Fruit fly (Drosophila melanogaster) whole organism, prepupa: ENCODE data around the gene CG18259.

Source experiments
- CG10631 ChIP-seq: fragments of 200-800 bp; sonication (Bioruptor generic); optimal IDR thresholded peaks from 2 replicates; lab custom pipeline; 2016; ENCODE audit warnings: missing biosample characterization, missing genetic modification characterization
- CG10669 ChIP-seq: fragments of 200-800 bp; sonication (Bioruptor generic); optimal IDR thresholded peaks from 3 replicates; lab custom pipeline; 2018; ENCODE audit warnings: missing biosample characterization, mild to moderate bottlenecking, missing genetic modification characterization, moderate library complexity
- CG11294 ChIP-seq: fragments of 200-800 bp; sonication (Bioruptor generic); IDR thresholded peaks from 2 replicates; pipeline ENCODE4 v1.3.6; 2022; ENCODE audit warnings: missing biosample characterization, missing genetic modification characterization
- CG11762 ChIP-seq: fragments of 200-800 bp; sonication (Bioruptor generic); optimal IDR thresholded peaks from 3 replicates; lab custom pipeline; 2016; ENCODE audit warnings: missing biosample characterization, missing genetic modification characterization; ENCODE audit not compliant: insufficient read depth
- CG15336 ChIP-seq: fragments of 200-800 bp; sonication (Bioruptor generic); IDR thresholded peaks from 2 replicates; pipeline ENCODE4 v1.3.6; 2022; ENCODE audit warnings: missing biosample characterization, missing genetic modification characterization
- CG1621 ChIP-seq: fragments of 200-800 bp; sonication (Bioruptor generic); optimal IDR thresholded peaks from 3 replicates; lab custom pipeline; 2018; ENCODE audit warnings: missing biosample characterization, mild to moderate bottlenecking, missing genetic modification characterization
- CG16779 ChIP-seq: fragments of 200-800 bp; sonication (Bioruptor generic); optimal IDR thresholded peaks from 3 replicates; lab custom pipeline; 2017; ENCODE audit warnings: missing biosample characterization, mild to moderate bottlenecking, missing genetic modification characterization
- CG3032 ChIP-seq: fragments of 200-800 bp; optimal IDR thresholded peaks from 2 replicates; lab custom pipeline; 2019; ENCODE audit warnings: missing biosample characterization, mild to moderate bottlenecking, missing genetic modification characterization, moderate library complexity
- CG32006 ChIP-seq: fragments of 200-800 bp; sonication (Bioruptor generic); optimal IDR thresholded peaks from 3 replicates; lab custom pipeline; 2017; ENCODE audit warnings: missing biosample characterization, mild to moderate bottlenecking, missing genetic modification characterization
- CG34406 ChIP-seq: fragments of 200-800 bp; sonication (Bioruptor generic); optimal IDR thresholded peaks from 3 replicates; lab custom pipeline; 2016; ENCODE audit warnings: missing biosample characterization, missing genetic modification characterization
- CG4318 ChIP-seq: fragments of 200-800 bp; sonication (Bioruptor generic); optimal IDR thresholded peaks from 3 replicates; lab custom pipeline; 2017; ENCODE audit warnings: missing biosample characterization, mild to moderate bottlenecking, missing genetic modification characterization
- CG6163 ChIP-seq: fragments of 200-800 bp; sonication (Bioruptor generic); IDR thresholded peaks from 3 replicates; pipeline ENCODE4 v1.3.6; 2022; ENCODE audit warnings: missing biosample characterization, missing genetic modification characterization
- CG6276 ChIP-seq: fragments of 200-800 bp; sonication (Bioruptor generic); optimal IDR thresholded peaks from 2 replicates; lab custom pipeline; 2017; ENCODE audit warnings: missing biosample characterization, mild to moderate bottlenecking, missing genetic modification characterization
- CG6808 ChIP-seq: fragments of 200-800 bp; sonication (Bioruptor generic); optimal IDR thresholded peaks from 3 replicates; lab custom pipeline; 2017; ENCODE audit warnings: missing biosample characterization, missing genetic modification characterization, mild to moderate bottlenecking, moderate library complexity, missing genetic modification reagents
- CG6854 ChIP-seq: fragments of 200-800 bp; sonication (Bioruptor generic); optimal IDR thresholded peaks from 2 replicates; lab custom pipeline; 2017; ENCODE audit warnings: missing biosample characterization, mild to moderate bottlenecking, missing genetic modification characterization
- CG8119 ChIP-seq: fragments of 200-800 bp; sonication (Bioruptor generic); IDR thresholded peaks from 3 replicates; pipeline ENCODE4 v1.3.6; 2022; ENCODE audit warnings: missing biosample characterization, missing genetic modification characterization
- CG8319 ChIP-seq: fragments of 200-800 bp; sonication (Bioruptor generic); optimal IDR thresholded peaks from 3 replicates; lab custom pipeline; 2016; ENCODE audit warnings: missing biosample characterization, missing genetic modification characterization
- CG8632 ChIP-seq: fragments of 200-800 bp; sonication (Bioruptor generic); optimal IDR thresholded peaks from 3 replicates; lab custom pipeline; 2016; ENCODE audit warnings: missing biosample characterization, missing genetic modification characterization
- Eip75B ChIP-seq: fragments of 200-800 bp; sonication (Bioruptor generic); optimal IDR thresholded peaks from 3 replicates; lab custom pipeline; 2016; ENCODE audit warnings: missing biosample characterization, missing genetic modification characterization
- Eip78C ChIP-seq: fragments of 200-800 bp; sonication (Bioruptor generic); peaks from one replicate; lab custom pipeline; 2016; ENCODE audit warnings: missing biosample characterization, missing genetic modification characterization
- Ets21C ChIP-seq: fragments of 200-800 bp; sonication (Bioruptor generic); optimal IDR thresholded peaks from 3 replicates; lab custom pipeline; 2016; ENCODE audit warnings: missing biosample characterization, missing genetic modification characterization
- Ets96B ChIP-seq: fragments of 200-800 bp; optimal IDR thresholded peaks from 2 replicates; lab custom pipeline; 2019; ENCODE audit warnings: missing biosample characterization, mild to moderate bottlenecking, missing genetic modification characterization, moderate library complexity
- Gug ChIP-seq: fragments of 200-800 bp; sonication (Bioruptor generic); IDR thresholded peaks from 2 replicates; pipeline ENCODE4 v1.3.6; 2022; ENCODE audit warnings: missing biosample characterization, missing genetic modification characterization
- Hr38 ChIP-seq: sonication (Bioruptor generic); optimal IDR thresholded peaks from 2 replicates; lab custom pipeline; 2016; ENCODE audit warnings: missing biosample characterization, missing genetic modification characterization
- Hr39 ChIP-seq: fragments of 200-800 bp; sonication (Bioruptor generic); optimal IDR thresholded peaks from 2 replicates; lab custom pipeline; 2016; ENCODE audit warnings: missing biosample characterization, missing genetic modification characterization
- Hr4 ChIP-seq: fragments of 200-800 bp; sonication (Bioruptor generic); optimal IDR thresholded peaks from 3 replicates; lab custom pipeline; 2016; ENCODE audit warnings: missing biosample characterization, missing genetic modification characterization
- Lpt ChIP-seq: fragments of 200-800 bp; sonication (Bioruptor generic); optimal IDR thresholded peaks from 3 replicates; lab custom pipeline; 2016; ENCODE audit warnings: missing biosample characterization, missing genetic modification characterization
- Smox ChIP-seq: fragments of 200-800 bp; sonication (Bioruptor generic); optimal IDR thresholded peaks from 3 replicates; lab custom pipeline; 2016; ENCODE audit warnings: missing biosample characterization, missing genetic modification characterization
- Sox102F ChIP-seq: fragments of 200-800 bp; sonication (Bioruptor generic); optimal IDR thresholded peaks from 2 replicates; lab custom pipeline; 2016; ENCODE audit warnings: missing biosample characterization, mild to moderate bottlenecking, missing genetic modification characterization
- Sox14 ChIP-seq: fragments of 200-800 bp; sonication (Bioruptor generic); optimal IDR thresholded peaks from 3 replicates; lab custom pipeline; 2016; ENCODE audit warnings: missing biosample characterization, missing genetic modification characterization
- Sox15 ChIP-seq: fragments of 200-800 bp; sonication (Bioruptor generic); optimal IDR thresholded peaks from 3 replicates; lab custom pipeline; 2016; ENCODE audit warnings: missing biosample characterization, missing genetic modification characterization
- achi ChIP-seq: fragments of 200-800 bp; sonication (Bioruptor generic); optimal IDR thresholded peaks from 3 replicates; lab custom pipeline; 2016; ENCODE audit warnings: missing biosample characterization, missing genetic modification characterization
- acj6 ChIP-seq: fragments of 200-800 bp; sonication (Bioruptor generic); optimal IDR thresholded peaks from 3 replicates; lab custom pipeline; 2016; ENCODE audit warnings: missing biosample characterization, missing genetic modification characterization
- cyc ChIP-seq: fragments of 200-800 bp; sonication (Bioruptor generic); optimal IDR thresholded peaks from 3 replicates; lab custom pipeline; 2016; ENCODE audit warnings: missing biosample characterization, missing genetic modification characterization
- dac ChIP-seq: fragments of 200-800 bp; sonication (Bioruptor generic); optimal IDR thresholded peaks from 2 replicates; lab custom pipeline; 2017; ENCODE audit warnings: missing biosample characterization, mild to moderate bottlenecking, missing genetic modification characterization
- eg ChIP-seq: fragments of 200-800 bp; sonication (Bioruptor generic); IDR thresholded peaks from 3 replicates; pipeline ENCODE4 v1.3.6; 2022; ENCODE audit warnings: missing biosample characterization, missing genetic modification characterization
- fd59A ChIP-seq: fragments of 200-800 bp; sonication (Bioruptor generic); optimal IDR thresholded peaks from 2 replicates; lab custom pipeline; 2017; ENCODE audit warnings: missing biosample characterization, mild to moderate bottlenecking, missing genetic modification characterization, missing genetic modification reagents
- fkh ChIP-seq: fragments of 200-800 bp; sonication (Bioruptor generic); optimal IDR thresholded peaks from 3 replicates; lab custom pipeline; 2017; ENCODE audit warnings: missing biosample characterization, mild to moderate bottlenecking, missing genetic modification characterization, moderate library complexity
- lz ChIP-seq: fragments of 200-800 bp; sonication (Bioruptor generic); optimal IDR thresholded peaks from 3 replicates; lab custom pipeline; 2016; ENCODE audit warnings: missing biosample characterization, missing genetic modification characterization
- net ChIP-seq: fragments of 200-800 bp; sonication (Bioruptor generic); optimal IDR thresholded peaks from 3 replicates; lab custom pipeline; 2016; ENCODE audit warnings: missing biosample characterization, missing genetic modification characterization
- pdm3 ChIP-seq: fragments of 200-800 bp; sonication (Bioruptor generic); optimal IDR thresholded peaks from 3 replicates; lab custom pipeline; 2016; ENCODE audit warnings: missing biosample characterization, missing genetic modification characterization
- salr ChIP-seq, 2 experiments: fragments of 200-800 bp; sonication (Bioruptor generic); optimal IDR thresholded peaks; 3 replicates each; lab custom pipeline; 2016 to 2018; ENCODE audit warnings: missing biosample characterization in 2 of 2, missing genetic modification characterization in 2 of 2, mild to moderate bottlenecking in 1 of 2
- spab ChIP-seq: fragments of 200-800 bp; sonication (Bioruptor generic); optimal IDR thresholded peaks from 2 replicates; lab custom pipeline; 2017; ENCODE audit warnings: missing biosample characterization, mild to moderate bottlenecking, missing genetic modification characterization, missing genetic modification reagents
- ss ChIP-seq, 2 experiments: fragments of 200-800 bp; sonication (Bioruptor generic); optimal IDR thresholded peaks; 2 replicates in 1 of 2; 3 replicates in 1 of 2; lab custom pipeline; 2017 to 2018; ENCODE audit warnings: mild to moderate bottlenecking in 2 of 2, missing biosample characterization in 2 of 2, missing genetic modification characterization in 2 of 2, moderate library complexity in 1 of 2
- svp ChIP-seq: fragments of 200-800 bp; sonication (Bioruptor generic); peaks from one replicate; lab custom pipeline; 2016; ENCODE audit warnings: missing biosample characterization, missing genetic modification characterization
- topi ChIP-seq: fragments of 200-800 bp; sonication (Bioruptor generic); optimal IDR thresholded peaks from 3 replicates; lab custom pipeline; 2016; ENCODE audit warnings: missing biosample characterization, missing genetic modification characterization
- vri ChIP-seq: fragments of 200-800 bp; sonication (Bioruptor generic); optimal IDR thresholded peaks from 3 replicates; lab custom pipeline; 2016; ENCODE audit warnings: missing biosample characterization, mild to moderate bottlenecking, missing genetic modification characterization

Gene CG18259

DNA sequence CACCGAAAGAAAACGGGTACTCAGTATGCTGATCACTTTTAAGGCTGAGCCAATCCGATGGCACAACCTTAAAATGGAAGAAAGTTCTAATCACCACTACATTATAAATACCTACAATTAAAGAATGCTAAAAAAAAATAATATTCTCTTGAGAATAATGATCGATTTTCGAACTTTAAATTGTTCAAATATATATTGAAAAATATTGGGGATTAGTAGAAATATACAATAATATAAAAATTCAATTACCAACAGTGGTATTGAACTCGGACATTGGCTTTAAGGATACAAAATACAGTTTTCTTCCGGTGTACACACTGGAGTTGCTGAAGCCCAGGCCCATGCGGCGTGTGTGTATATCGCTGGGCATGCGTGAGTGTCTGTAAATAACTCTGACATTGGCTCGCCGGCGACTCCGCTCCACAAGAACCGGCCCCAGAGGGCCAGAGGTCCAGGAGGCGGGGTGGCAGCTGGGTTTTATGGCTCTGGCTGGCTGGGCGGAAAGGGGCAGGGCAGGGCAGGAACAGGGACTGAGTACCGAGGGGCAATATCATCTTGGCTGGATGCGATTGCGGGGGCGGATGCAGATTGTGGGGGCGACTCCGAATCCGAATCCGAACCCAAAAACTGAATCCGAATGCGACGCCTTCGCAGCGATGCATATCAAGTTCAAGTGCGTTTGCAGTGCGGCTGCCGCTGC is 7.3 kb downstream of the CG18259 start (continued):
- TF ChIP-seq CG6808 (GFP tag; lab: Kevin White, UChicago) (peak; percentile 93), fkh (GFP tag; lab: Kevin White, UChicago) (no peak), dac (GFP tag; lab: Kevin White, UChicago) (peak; percentile 42), CG8119 (GFP tag; lab: Robert Waterston, UW) (peak; percentile 87), acj6 (GFP tag; lab: Kevin White, UChicago) (peak; percentile 90), Sox14 (GFP tag; lab: Kevin White, UChicago) (peak; percentile 73), cyc (GFP tag; lab: Kevin White, UChicago) (peak; percentile 74), CG4318 (peak; percentile 79), svp (GFP tag; lab: Kevin White, UChicago) (peak; percentile 88), Hr38 (no peak), fd59A (peak; percentile 90), Hr4 (GFP tag; lab: Kevin White, UChicago) (peak; percentile 73), Sox102F (GFP tag; lab: Kevin White, UChicago) (peak; percentile 82), CG3032 (tag; lab: Kevin White, UChicago) (peak; percentile 91), CG32006 (GFP tag; lab: Kevin White, UChicago) (peak; percentile 90)

DNA sequence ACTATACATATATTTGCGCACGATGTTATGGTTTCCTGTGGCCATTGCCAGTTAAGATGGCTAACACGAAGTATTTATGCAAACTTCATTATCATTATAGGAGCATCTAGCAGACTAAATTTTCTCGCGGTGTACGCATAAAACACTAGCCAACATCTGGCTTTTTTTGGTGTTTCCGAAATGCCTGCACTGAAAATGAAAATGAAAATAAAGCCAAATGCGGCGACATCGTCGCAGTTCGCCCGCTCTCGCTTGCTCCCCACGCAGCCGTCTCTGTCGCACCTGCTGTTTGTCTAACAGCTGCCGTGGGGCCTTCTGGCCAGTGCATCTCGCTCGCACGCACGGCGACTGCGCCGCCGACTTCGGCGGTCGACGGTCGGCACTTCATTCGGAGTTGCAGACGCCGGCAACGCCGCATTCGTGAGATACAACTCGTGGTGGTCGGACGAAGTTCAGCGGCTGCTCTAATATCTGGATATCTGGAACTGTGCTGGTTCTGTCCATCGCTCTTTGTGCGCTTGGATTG is 8.4 kb downstream of the CG18259 start, which contains the start of gene CG6891:
CG6891 (plus strand) TSS at position 411 of the 526 bp plus-strand sequence.
- TF ChIP-seq Eip75B (GFP tag; lab: Kevin White, UChicago) (peak; percentile 42), Eip78C (GFP tag; lab: Kevin White, UChicago) (peak; percentile 46), vri (GFP tag; lab: Kevin White, UChicago) (peak; percentile 27), topi (GFP tag; lab: Kevin White, UChicago) (peak; percentile 62), Smox (peak; percentile 57), spab (GFP tag; lab: Kevin White, UChicago) (peak; percentile 6), CG6808 (GFP tag; lab: Kevin White, UChicago) (peak; percentile 46), CG11762 (GFP tag; lab: Kevin White, UChicago) (no peak), CG8319 (GFP tag; lab: Kevin White, UChicago) (no peak), cyc (GFP tag; lab: Kevin White, UChicago) (peak; percentile 37), Sox15 (GFP tag; lab: Kevin White, UChicago) (peak; percentile 18), Gug (GFP tag; lab: Robert Waterston, UW) (no peak), dac (GFP tag; lab: Kevin White, UChicago) (no peak), fkh (GFP tag; lab: Kevin White, UChicago) (peak; percentile 74), CG10669 (GFP tag; lab: Kevin White, UChicago) (peak; percentile 22), salr (GFP tag; optimal IDR thresholded peaks at IDR 0.05; lab: Kevin White, UChicago) (no peak), Lpt (peak; percentile 13), Ets96B (tag; lab: Kevin White, UChicago) (peak; percentile 19), CG6854 (GFP tag; lab: Kevin White, UChicago) (peak; percentile 84), CG8632 (GFP tag; lab: Kevin White, UChicago) (peak; percentile 13), CG8119 (GFP tag; lab: Robert Waterston, UW) (peak; percentile 51; the same call in 1 of the 3 replicates), CG6163 (peak; percentile 71), ss (GFP tag; optimal IDR thresholded peaks at IDR 0.05; lab: Kevin White, UChicago) (peak; percentile 27 to 49), CG34406 (GFP tag; lab: Kevin White, UChicago) (peak; percentile 20), net (GFP tag; lab: Kevin White, UChicago) (peak; percentile 26), Hr39 (GFP tag; lab: Kevin White, UChicago) (peak; percentile 68), CG4318 (peak; percentile 24), CG11294 (GFP tag; lab: Robert Waterston, UW) (no peak), CG32006 (GFP tag; lab: Kevin White, UChicago) (peak; percentile 63), CG1621 (tag; lab: Kevin White, UChicago) (peak; percentile 46), acj6 (GFP tag; lab: Kevin White, UChicago) (peak; percentile 47), lz (GFP tag; lab: Kevin White, UChicago) (peak; percentile 64), svp (GFP tag; lab: Kevin White, UChicago) (peak; percentile 87), fd59A (peak; percentile 43), CG10631 (GFP tag; lab: Kevin White, UChicago) (no peak), CG6276 (GFP tag; lab: Kevin White, UChicago) (peak; percentile 32), CG15336 (GFP tag; lab: Robert Waterston, UW) (peak; percentile 45), Ets21C (GFP tag; lab: Kevin White, UChicago) (peak; percentile 17), achi (GFP tag; lab: Kevin White, UChicago) (peak; percentile 28), CG16779 (tag; lab: Kevin White, UChicago) (peak; percentile 36), pdm3 (GFP tag; lab: Kevin White, UChicago) (peak; percentile 58), eg (peak; percentile 57; the same call in 2 of the 3 replicates)
